Fruit fly (Drosophila melanogaster): Measurements from ENCODE around the gene Pglym78.

dm6 chr3R:29130902-29131621, 17.0 kb upstream of the Pglym78 start, which contains the start of the genes dgt6 and Vha100-1:
- no peak for TF ChIP-seq D (optimal IDR thresholded peaks at IDR 0.05)
- no peak for TF ChIP-seq D (GFP tag; optimal IDR thresholded peaks at IDR 0.05)
- no peak for TF ChIP-seq sqz (GFP tag; optimal IDR thresholded peaks at IDR 0.05)
- no peak for TF ChIP-seq CG4730 (GFP tag; IDR thresholded peaks at IDR 0.05)
- no peak for TF ChIP-seq Side (GFP tag; optimal IDR thresholded peaks at IDR 0.05)
- 0 out of 2 replicates have a peak, but pooled peaks have one; percentile 14 for TF ChIP-seq unc-4 (GFP tag; IDR thresholded peaks at IDR 0.05; ENCODE audit: partially characterized antibody)
- no peak for TF ChIP-seq Dad (GFP tag; optimal IDR thresholded peaks at IDR 0.05)
- peak; percentile 59 for TF ChIP-seq CG4617 (GFP tag; optimal IDR thresholded peaks at IDR 0.05; ENCODE audit: borderline replicate concordance)
- no peak for TF ChIP-seq ftz-f1 (GFP tag; optimal IDR thresholded peaks at IDR 0.05)
- no peak for TF ChIP-seq CG17612 (GFP tag; IDR thresholded peaks at IDR 0.05)
- peak; percentile 24 for TF ChIP-seq CG12155 (GFP tag; optimal IDR thresholded peaks at IDR 0.05)
- TF ChIP-seq Ravus (GFP tag; IDR thresholded peaks at IDR 0.05): no peak
- TF ChIP-seq CG14441 (GFP tag; IDR thresholded peaks at IDR 0.05): no peak

All from whole organism, embryonic.